Worm (Caenorhabditis elegans) whole organism, L4/young adult: ENCODE results near the gene T28A11.13.

ENCODE experiments used
- W03F9.2 ChIP-seq: fragments of 150-350 bp; optimal IDR thresholded peaks from 2 replicates; lab custom pipeline; 2014; ENCODE audit warnings: missing biosample characterization, missing genetic modification characterization
- dao-5 ChIP-seq: sonication (generic microtip); optimal IDR thresholded peaks from 2 replicates; lab custom pipeline; 2016; ENCODE audit warnings: missing genotype, missing genetic modification characterization, moderate library complexity, missing compliant biosample characterization
- him-1 ChIP-seq: sonication (generic microtip); optimal IDR thresholded peaks from 2 replicates; lab custom pipeline; 2016; ENCODE audit warnings: missing genotype, missing genetic modification reagents, missing genetic modification characterization, missing compliant biosample characterization

T28A11.13 gene

ce11 chrV:3250153-3250552 is at the start of gene T28A11.13:
TSS of gene T28A11.13 (minus strand) at chrV:3250253.
- TF ChIP-seq dao-5 (tag; lab: Kevin White, UChicago) (no peak), him-1 (tag; lab: Kevin White, UChicago) (no peak), W03F9.2 (tag; lab: Kevin White, UChicago) (no peak)

ce11 chrV:3299437-3299836 is 49.4 kb upstream of the T28A11.13 start:
- TF ChIP-seq him-1 (tag; lab: Kevin White, UChicago), result no peak
- no peak for TF ChIP-seq W03F9.2 (tag; lab: Kevin White, UChicago)
- TF ChIP-seq dao-5 (tag; lab: Kevin White, UChicago), result no peak

DNA sequence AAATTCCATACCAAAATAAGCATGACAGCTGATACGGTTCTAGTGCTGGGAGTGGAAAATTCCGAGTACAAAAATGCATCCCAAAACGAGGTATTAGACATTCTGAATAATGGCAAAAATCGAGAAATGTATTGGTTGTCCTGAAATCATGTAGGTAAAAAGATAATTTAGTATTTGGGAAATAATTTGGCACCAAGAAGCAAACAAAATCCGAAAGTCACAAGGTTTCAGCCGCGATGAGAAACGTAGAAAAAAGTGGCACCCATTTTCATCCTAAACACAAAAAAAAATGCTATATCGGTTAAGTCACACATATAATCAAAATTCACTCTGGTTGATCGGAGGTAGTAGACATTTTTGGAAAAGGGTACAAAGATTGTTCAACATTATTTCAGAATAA is 47.7 kb upstream of the T28A11.13 start, which contains the start of gene srx-122:
Gene srx-122 (minus strand): TSS at position 101 of the 400 bp plus-strand sequence.
- no peak for TF ChIP-seq W03F9.2 (tag; lab: Kevin White, UChicago)
- no peak for TF ChIP-seq dao-5 (tag; lab: Kevin White, UChicago)
- TF ChIP-seq him-1 (tag; lab: Kevin White, UChicago), result no peak

DNA sequence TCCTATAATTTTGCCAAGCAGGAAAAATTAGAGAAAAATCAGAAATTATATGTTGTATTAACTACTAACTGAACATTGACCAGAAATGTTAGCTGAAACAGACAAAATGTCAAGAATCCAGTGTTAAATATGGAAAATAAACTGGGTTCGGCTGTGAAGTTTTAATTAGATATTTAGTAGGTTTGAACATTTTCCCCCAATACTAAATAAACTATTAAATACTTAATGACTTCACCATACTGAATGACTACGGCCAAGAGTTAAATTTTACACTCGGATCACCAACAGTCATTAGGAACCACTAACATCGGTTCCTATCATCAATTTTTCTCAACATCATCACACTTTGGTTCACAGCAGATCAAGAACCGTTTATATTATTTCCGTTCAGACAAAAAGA is 45.3 kb upstream of the T28A11.13 start:
- TF ChIP-seq W03F9.2 (tag; lab: Kevin White, UChicago) (no peak), him-1 (tag; lab: Kevin White, UChicago) (no peak), dao-5 (tag; lab: Kevin White, UChicago) (no peak)

ce11 chrV:3289267-3289666 is 39.2 kb upstream of the T28A11.13 start, which contains the start of gene F35F10.6:
TSS of gene F35F10.6 (minus strand) at chrV:3289367.
- TF ChIP-seq dao-5 (tag; lab: Kevin White, UChicago), result no peak
- TF ChIP-seq him-1 (tag; lab: Kevin White, UChicago), result no peak
- no peak for TF ChIP-seq W03F9.2 (tag; lab: Kevin White, UChicago)

ce11 chrV:3288134-3288533 is 38.1 kb upstream of the T28A11.13 start:
- no peak for TF ChIP-seq W03F9.2 (tag; lab: Kevin White, UChicago)
- TF ChIP-seq him-1 (tag; lab: Kevin White, UChicago), result no peak
- no peak for TF ChIP-seq dao-5 (tag; lab: Kevin White, UChicago)

ce11 chrV:3287330-3287729 is 37.3 kb upstream of the T28A11.13 start, which contains the start of gene F35F10.7:
TSS of gene F35F10.7 (minus strand) at chrV:3287430.
- TF ChIP-seq him-1 (tag; lab: Kevin White, UChicago) (no peak), W03F9.2 (tag; lab: Kevin White, UChicago) (no peak), dao-5 (tag; lab: Kevin White, UChicago) (no peak)

DNA sequence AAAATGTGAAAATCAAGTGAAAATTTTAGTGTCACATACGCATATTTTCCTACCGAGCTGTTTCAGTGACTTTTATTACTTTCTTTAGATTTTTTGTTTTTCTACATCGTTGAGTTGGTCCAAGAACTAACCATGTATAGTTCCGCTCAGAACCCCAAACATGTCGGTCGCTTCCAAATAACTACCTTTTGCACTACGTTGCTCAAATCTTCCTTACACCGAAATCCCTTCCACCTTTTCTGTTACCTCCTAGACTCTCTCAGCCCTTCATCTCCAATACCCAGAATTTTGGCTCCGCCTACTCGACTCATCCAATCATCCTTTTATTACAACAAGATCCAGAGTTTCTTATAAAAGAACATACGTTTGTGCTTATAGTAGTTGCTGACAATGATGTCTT is 34.6 kb upstream of the T28A11.13 start, which contains the start of gene F35F10.5:
Gene F35F10.5 (plus strand): TSS at position 301 of the 400 bp plus-strand sequence.
- no peak for TF ChIP-seq dao-5 (tag; lab: Kevin White, UChicago)
- TF ChIP-seq him-1 (tag; lab: Kevin White, UChicago), result no peak
- TF ChIP-seq W03F9.2 (tag; lab: Kevin White, UChicago), result no peak

ce11 chrV:3282957-3283356 is 32.9 kb upstream of the T28A11.13 start, which contains the start of gene str-64:
TSS of gene str-64 (plus strand) at chrV:3283257.
- TF ChIP-seq W03F9.2 (tag; lab: Kevin White, UChicago), result no peak
- TF ChIP-seq him-1 (tag; lab: Kevin White, UChicago), result no peak
- TF ChIP-seq dao-5 (tag; lab: Kevin White, UChicago), result no peak

- TF ChIP-seq him-1 (tag; lab: Kevin White, UChicago) (no peak), W03F9.2 (tag; lab: Kevin White, UChicago) (no peak), dao-5 (tag; lab: Kevin White, UChicago) (no peak)
Observed at ce11 chrV:3281523-3281922, 31.5 kb upstream of the T28A11.13 start, which contains the start of gene T28A11.25. TSS of gene T28A11.25 (plus strand) at chrV:3281823.

DNA sequence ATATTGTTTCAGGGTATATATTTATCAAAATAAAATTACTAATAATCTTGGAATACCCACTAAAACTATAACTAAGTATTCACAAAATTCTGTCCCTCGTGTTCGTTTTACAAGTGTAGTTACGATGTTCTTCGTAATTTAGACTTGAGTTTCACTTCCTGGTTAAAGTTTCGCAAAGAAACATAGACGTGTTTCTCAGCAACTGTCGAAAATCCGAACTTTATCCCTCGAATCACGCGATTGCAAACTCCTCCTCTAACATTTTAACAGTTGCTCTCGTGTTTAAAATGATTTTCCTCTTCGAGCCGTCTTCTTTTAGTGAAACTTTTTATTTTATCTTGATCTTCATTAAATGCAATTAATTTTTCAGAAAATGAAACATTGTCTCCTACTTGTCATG is 30.0 kb upstream of the T28A11.13 start, which contains the start of gene T28A11.2:
Gene T28A11.2 (plus strand): TSS at position 371 of the 400 bp plus-strand sequence.
- no peak for TF ChIP-seq dao-5 (tag; lab: Kevin White, UChicago)
- TF ChIP-seq W03F9.2 (tag; lab: Kevin White, UChicago), result no peak
- no peak for TF ChIP-seq him-1 (tag; lab: Kevin White, UChicago)

DNA sequence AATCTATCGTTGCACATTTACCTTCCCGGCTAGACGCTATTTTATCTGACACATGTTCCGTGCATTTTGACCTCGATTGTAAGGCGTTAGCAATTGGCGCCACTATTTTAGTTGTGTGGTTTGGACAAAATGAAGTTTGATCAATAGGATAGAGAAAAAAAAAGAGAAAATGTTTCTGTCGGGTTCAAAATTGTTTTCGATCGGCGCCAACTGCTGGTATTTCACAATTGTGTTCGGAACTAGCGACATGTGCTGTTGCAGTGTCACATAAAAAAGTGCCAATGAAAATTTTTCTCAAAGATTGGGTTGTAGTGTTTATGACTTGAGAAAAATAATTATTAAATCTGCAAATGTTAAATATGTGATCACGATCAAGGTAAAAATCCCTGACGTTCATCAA is 29.1 kb upstream of the T28A11.13 start:
- TF ChIP-seq him-1 (tag; lab: Kevin White, UChicago) (no peak), dao-5 (tag; lab: Kevin White, UChicago) (no peak), W03F9.2 (tag; lab: Kevin White, UChicago) (no peak)

DNA sequence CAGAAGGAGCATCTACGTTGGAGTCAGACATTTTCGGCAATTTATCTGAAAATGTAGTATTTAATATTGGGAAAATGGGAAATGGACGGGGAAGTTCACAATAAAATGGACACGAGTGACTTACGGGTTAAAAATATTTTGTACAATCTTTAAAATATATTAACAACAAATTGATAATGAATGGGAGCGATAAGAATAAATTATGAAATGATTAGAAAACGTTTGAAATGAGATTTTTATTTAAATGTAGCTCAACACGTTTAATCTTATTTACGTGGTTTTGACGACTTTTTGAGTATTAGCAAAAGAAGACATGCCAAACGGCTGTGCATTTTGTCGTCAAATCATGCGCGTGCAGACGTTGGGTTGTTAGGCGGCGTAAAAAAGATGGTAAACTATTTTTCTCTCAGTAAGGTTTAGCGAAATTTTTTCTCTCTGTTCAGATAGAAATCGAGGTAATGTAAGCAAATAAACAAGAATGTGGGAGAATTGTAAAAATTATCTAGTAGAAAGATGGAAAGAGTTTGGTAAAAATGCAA is 28.1 kb upstream of the T28A11.13 start, which contains the start of gene fbxa-64:
Gene fbxa-64 (minus strand): TSS at position 51 of the 539 bp plus-strand sequence.
- TF ChIP-seq him-1 (tag; lab: Kevin White, UChicago) (no peak), dao-5 (tag; lab: Kevin White, UChicago) (no peak), W03F9.2 (tag; lab: Kevin White, UChicago) (no peak)

DNA sequence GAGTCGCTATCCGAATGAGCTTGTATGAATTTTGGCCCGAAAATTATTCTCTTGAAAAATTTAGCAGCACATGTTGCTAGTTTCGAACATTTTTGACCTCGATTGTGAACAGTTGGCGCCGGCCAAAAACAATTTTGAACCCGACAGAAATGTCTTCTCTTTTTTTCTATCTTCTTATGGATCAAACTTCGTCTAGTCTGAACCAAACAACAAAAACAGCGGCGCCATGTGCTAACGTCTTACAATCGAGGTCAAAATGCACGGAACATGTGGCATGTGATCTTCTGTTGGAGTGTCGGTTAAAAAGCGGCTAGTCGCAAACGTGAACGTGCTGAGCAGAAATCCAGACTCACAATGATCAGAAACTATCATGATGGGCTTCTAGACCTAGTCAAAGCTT is 26.1 kb upstream of the T28A11.13 start:
- no peak for TF ChIP-seq dao-5 (tag; lab: Kevin White, UChicago)
- TF ChIP-seq him-1 (tag; lab: Kevin White, UChicago), result no peak
- no peak for TF ChIP-seq W03F9.2 (tag; lab: Kevin White, UChicago)
